Fruit fly (Drosophila melanogaster): ENCODE measurements around the gene Apc2.
A peak's percentile ranks its signal among the peaks of the same experiment; 100 is the strongest.

DNA sequence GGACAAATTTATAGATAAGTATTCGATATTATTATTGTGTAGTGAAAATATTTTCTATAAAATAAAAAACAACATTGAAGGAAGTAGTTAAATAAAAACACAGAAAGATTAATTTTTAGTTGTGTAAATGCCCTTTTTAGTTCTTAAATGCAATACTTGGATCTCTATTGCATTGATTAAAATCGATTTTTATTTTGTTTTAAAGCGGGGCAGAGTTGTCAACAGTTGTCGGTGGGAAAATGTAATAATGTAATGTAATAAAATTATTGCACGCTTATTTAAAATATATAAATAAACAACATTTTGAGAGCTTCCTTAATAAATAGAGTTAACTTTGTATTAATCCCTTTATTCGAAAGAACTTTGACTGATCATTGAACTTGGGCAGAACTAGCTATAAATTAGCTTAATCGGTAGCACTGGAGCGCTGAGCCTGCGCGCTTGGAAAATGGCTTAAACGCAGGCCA is at the start of gene Apc2:
- TF ChIP-seq CG17806 (tag; optimal IDR thresholded peaks at IDR 0.05) (peak; percentile 22), fd96Ca (GFP tag; IDR thresholded peaks at IDR 0.05) (no peak), CG13204 (GFP tag; optimal IDR thresholded peaks at IDR 0.05) (no peak)
